Worm (Caenorhabditis elegans): ENCODE measurements around the gene deg-3.

ce11 chrV:11372284-11372878 lies 42.6 kb downstream of the deg-3 start:
- TF ChIP-seq C06A6.2 (GFP tag; conservative IDR thresholded peaks at IDR 0.05) = no peak
- no peak for TF ChIP-seq lag-1 (GFP tag; IDR thresholded peaks at IDR 0.05)
- no peak for TF ChIP-seq let-526 (GFP tag; IDR thresholded peaks at IDR 0.05)
- no peak for TF ChIP-seq lin-54 (GFP tag; optimal IDR thresholded peaks at IDR 0.05)
- no peak for TF ChIP-seq hmg-1.2 (GFP tag; IDR thresholded peaks at IDR 0.05)
- no peak for TF ChIP-seq hlh-12 (tag; optimal IDR thresholded peaks at IDR 0.05)
- no peak for TF ChIP-seq die-1 (tag; optimal IDR thresholded peaks at IDR 0.05)
